Fruit fly (Drosophila melanogaster) whole organism, embryonic: ENCODE data around the gene Cad88C.

Experiments
- CG11723 ChIP-seq: fragments of 200-800 bp; sonication (Bioruptor generic); optimal IDR thresholded peaks from 2 replicates; lab custom pipeline; 2017; ENCODE audit warnings: missing biosample characterization, mild to moderate bottlenecking, missing genetic modification characterization
- CG12104 ChIP-seq: fragments of 200-800 bp; sonication (Bioruptor generic); optimal IDR thresholded peaks from 3 replicates; lab custom pipeline; 2016; ENCODE audit warnings: missing biosample characterization, missing genetic modification characterization
- CG13775 ChIP-seq: fragments of 200-800 bp; sonication (Bioruptor generic); optimal IDR thresholded peaks from 3 replicates; lab custom pipeline; 2017; ENCODE audit warnings: missing biosample characterization, mild to moderate bottlenecking, missing genetic modification characterization
- CG15514 ChIP-seq: fragments of 200-800 bp; sonication (Bioruptor generic); optimal IDR thresholded peaks from 3 replicates; lab custom pipeline; 2017; ENCODE audit warnings: missing biosample characterization, missing genetic modification characterization, mild to moderate bottlenecking, moderate library complexity, missing genetic modification reagents
- CG1647 ChIP-seq: fragments of 200-800 bp; sonication (Bioruptor generic); optimal IDR thresholded peaks from 3 replicates; lab custom pipeline; 2016; ENCODE audit warnings: missing biosample characterization, missing genetic modification characterization
- Lpt ChIP-seq: fragments of >200 bp; optimal IDR thresholded peaks from 2 replicates; lab custom pipeline; 2018; ENCODE audit warnings: missing biosample characterization, missing genetic modification characterization
- NC2α ChIP-seq: fragments of 200-800 bp; sonication (Bioruptor generic); optimal IDR thresholded peaks from 2 replicates; lab custom pipeline; 2016; ENCODE audit warnings: missing biosample characterization, missing genetic modification characterization
- bbx ChIP-seq: fragments of 200-800 bp; sonication (Bioruptor generic); IDR thresholded peaks from 2 replicates; pipeline ENCODE4 v1.3.6; 2022; ENCODE audit warnings: missing biosample characterization, missing genetic modification characterization; ENCODE audit not compliant: partially characterized antibody
- psq ChIP-seq: fragments of 200-800 bp; sonication (Bioruptor generic); optimal IDR thresholded peaks from 2 replicates; lab custom pipeline; 2017; ENCODE audit warnings: missing biosample characterization, missing genetic modification characterization
- sim ChIP-seq: fragments of 200-800 bp; sonication (Bioruptor generic); IDR thresholded peaks from 2 replicates; pipeline ENCODE4 v1.3.6; 2022; ENCODE audit warnings: missing biosample characterization, missing genetic modification characterization
- zfh1 ChIP-seq: fragments of 200-800 bp; sonication (Bioruptor generic); IDR thresholded peaks from 3 replicates; pipeline ENCODE4 v1.3.6; 2022; ENCODE audit warnings: missing biosample characterization, missing genetic modification characterization

DNA sequence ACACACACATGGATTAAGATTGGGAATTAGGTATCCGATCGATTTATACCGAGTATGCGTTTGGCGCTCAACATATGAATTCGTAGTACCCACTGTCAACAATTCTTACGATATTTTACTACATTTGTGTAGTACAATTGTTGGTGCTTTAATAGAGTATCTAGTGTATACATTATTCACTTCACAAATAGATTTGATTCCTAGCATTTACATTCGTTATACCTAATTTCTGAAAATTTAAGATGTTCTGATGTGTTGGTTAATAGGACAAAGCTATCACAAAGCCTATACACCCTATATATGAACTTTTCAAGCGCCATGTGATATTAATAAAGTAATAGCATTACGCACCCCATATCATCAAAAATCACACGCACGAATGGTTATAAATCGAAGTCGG, 5.6 kb upstream of the Cad88C start:
- no peak for TF ChIP-seq sim (GFP tag; lab: Robert Waterston, UW)
- no peak for TF ChIP-seq NC2α (GFP tag; lab: Kevin White, UChicago)
- no peak for TF ChIP-seq CG12104 (GFP tag; lab: Kevin White, UChicago)
- no peak for TF ChIP-seq zfh1 (GFP tag; lab: Robert Waterston, UW)
- no peak for TF ChIP-seq CG15514
- no peak for TF ChIP-seq bbx (GFP tag; lab: Robert Waterston, UW)
- no peak for TF ChIP-seq CG13775 (GFP tag; lab: Kevin White, UChicago)
- no peak for TF ChIP-seq Lpt (GFP tag; lab: Kevin White, UChicago)
- TF ChIP-seq psq, result no peak
- TF ChIP-seq CG11723 (GFP tag; lab: Kevin White, UChicago), result no peak
- no peak for TF ChIP-seq CG1647 (GFP tag; lab: Kevin White, UChicago)
